Fruit fly (Drosophila melanogaster): ENCODE data around the gene AP-1-2beta.

Gene AP-1-2beta

DNA sequence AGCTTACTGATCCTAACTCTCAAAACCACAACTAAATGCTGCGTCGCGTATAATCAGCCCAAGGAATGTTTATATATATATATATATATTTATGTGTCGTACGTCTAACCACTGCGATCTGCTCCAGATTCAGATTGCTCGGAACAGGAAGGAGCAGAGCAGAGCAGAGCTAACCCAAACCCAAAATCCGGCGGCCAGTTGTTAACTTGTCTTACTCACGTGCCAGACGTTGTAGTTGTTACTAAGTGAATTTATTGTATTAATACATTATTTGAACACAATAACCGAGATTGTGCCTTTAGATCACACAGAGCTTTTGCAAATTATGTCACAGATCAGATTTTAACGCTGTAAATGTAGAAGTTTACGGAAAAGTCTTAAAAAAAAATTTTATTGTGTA is 17.2 kb downstream of the AP-1-2beta start, which contains the start of gene Alr:
Alr (plus strand) TSS at position 301 of the 400 bp plus-strand sequence.
- TF ChIP-seq Dll (optimal IDR thresholded peaks at IDR 0.05) = no peak
- no peak for TF ChIP-seq pan (optimal IDR thresholded peaks at IDR 0.05)
- TF ChIP-seq CG8478 (optimal IDR thresholded peaks at IDR 0.05) = no peak
- TF ChIP-seq EcR (GFP tag; optimal IDR thresholded peaks at IDR 0.05) = no peak
- no peak for TF ChIP-seq psq (optimal IDR thresholded peaks at IDR 0.05)
- no peak for TF ChIP-seq usp (GFP tag; optimal IDR thresholded peaks at IDR 0.05)

DNA sequence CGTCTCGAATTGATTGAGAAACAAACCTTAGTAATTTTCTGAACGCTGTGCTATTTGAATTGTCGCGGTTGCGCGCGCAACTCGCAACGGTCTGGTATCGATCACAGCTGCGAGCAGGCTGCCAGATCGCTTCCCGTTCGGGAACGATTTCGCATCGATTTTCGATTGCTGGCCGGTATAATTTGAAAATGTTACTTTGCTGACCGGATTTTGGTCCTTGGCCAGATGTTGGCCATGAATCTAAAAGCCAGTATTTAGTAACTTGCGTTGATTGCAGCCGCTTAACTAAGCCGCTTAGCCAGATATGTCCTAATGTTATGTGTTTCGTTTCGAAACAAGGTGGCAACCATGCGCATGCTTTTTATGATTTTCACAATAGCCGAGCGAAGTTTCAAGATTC is 17.8 kb downstream of the AP-1-2beta start:
- no peak for TF ChIP-seq pan (optimal IDR thresholded peaks at IDR 0.05)
- no peak for TF ChIP-seq EcR (GFP tag; optimal IDR thresholded peaks at IDR 0.05)
- no peak for TF ChIP-seq usp (GFP tag; optimal IDR thresholded peaks at IDR 0.05)
- TF ChIP-seq psq (optimal IDR thresholded peaks at IDR 0.05) = no peak
- no peak for TF ChIP-seq Dll (optimal IDR thresholded peaks at IDR 0.05)
- no peak for TF ChIP-seq CG8478 (optimal IDR thresholded peaks at IDR 0.05)

dm6 chrX:19750626-19751149 is 19.9 kb downstream of the AP-1-2beta start, which contains the start of gene Abcd3:
Abcd3 (plus strand) TSS chrX:19750770.
- TF ChIP-seq EcR (GFP tag; optimal IDR thresholded peaks at IDR 0.05) = no peak
- no peak for TF ChIP-seq pan (optimal IDR thresholded peaks at IDR 0.05)
- no peak for TF ChIP-seq Dll (optimal IDR thresholded peaks at IDR 0.05)
- no peak for TF ChIP-seq CG8478 (optimal IDR thresholded peaks at IDR 0.05)
- no peak for TF ChIP-seq psq (optimal IDR thresholded peaks at IDR 0.05)
- no peak for TF ChIP-seq usp (GFP tag; optimal IDR thresholded peaks at IDR 0.05)

- TF ChIP-seq psq (optimal IDR thresholded peaks at IDR 0.05) = no peak
- TF ChIP-seq usp (GFP tag; optimal IDR thresholded peaks at IDR 0.05) = no peak
Observed at dm6 chrX:19752344-19752743, 21.5 kb downstream of the AP-1-2beta start.

dm6 chrX:19753710-19754109 is 22.9 kb downstream of the AP-1-2beta start:
- TF ChIP-seq EcR (GFP tag; optimal IDR thresholded peaks at IDR 0.05) = no peak

DNA sequence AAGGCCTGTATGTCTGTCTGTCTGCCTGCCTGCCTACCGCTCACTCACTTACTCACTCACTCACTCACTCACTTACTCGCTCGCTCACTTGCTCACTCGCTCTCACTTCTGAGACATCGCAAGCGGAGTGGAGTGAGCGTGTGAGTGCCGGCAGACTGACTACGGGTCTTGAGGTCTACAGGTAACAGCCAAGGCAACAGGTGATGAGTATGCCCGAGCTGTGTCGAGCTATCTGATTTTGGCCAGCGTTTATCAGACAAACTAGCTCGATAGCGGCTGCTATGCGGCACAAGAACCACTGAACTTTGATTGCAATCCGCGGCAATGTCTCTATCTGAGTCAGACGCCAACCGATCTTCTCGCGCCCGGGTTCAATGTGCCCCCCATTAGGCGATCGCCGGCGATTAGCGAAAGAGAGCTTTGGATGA is 23.4 kb downstream of the AP-1-2beta start:
- no peak for TF ChIP-seq pan (optimal IDR thresholded peaks at IDR 0.05)
- no peak for TF ChIP-seq CG8478 (optimal IDR thresholded peaks at IDR 0.05)
- TF ChIP-seq Dll (optimal IDR thresholded peaks at IDR 0.05) = no peak
- TF ChIP-seq EcR (GFP tag; optimal IDR thresholded peaks at IDR 0.05) = no peak
- no peak for TF ChIP-seq psq (optimal IDR thresholded peaks at IDR 0.05)

DNA sequence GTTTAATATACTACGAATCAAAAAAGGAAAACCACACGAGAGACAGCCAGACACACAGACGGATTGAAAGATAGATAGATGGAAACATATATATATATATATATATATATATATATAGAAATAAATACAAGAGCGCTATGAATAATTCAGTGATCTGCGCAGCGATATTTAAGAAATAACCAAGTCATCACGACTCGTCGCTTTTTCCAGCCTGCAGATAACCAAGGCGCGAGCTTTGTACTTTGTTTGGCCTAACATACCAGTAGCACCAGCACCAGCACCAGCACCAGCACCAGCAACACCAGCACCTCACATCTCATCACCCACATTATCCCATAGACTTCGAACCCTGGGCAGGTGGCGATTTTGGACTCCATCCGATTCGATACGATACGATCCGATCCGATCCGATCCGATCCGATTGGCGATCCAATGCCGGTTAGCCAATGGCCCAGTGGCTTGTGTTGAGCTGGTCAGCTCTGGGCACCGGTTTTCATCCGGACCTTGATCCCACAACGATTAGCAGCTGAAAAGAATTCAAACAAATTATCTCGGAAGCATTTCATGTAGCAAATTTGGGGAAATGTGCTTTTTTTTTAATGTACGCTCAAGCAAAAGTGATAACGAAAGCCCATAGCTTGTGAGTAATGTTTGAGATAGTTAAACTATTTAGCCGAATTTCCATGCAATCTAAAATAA is 24.1 kb downstream of the AP-1-2beta start:
- TF ChIP-seq pan (optimal IDR thresholded peaks at IDR 0.05) (no peak), EcR (GFP tag; optimal IDR thresholded peaks at IDR 0.05) (no peak), CG8478 (optimal IDR thresholded peaks at IDR 0.05) (no peak), psq (optimal IDR thresholded peaks at IDR 0.05) (no peak), Dll (optimal IDR thresholded peaks at IDR 0.05) (no peak), usp (GFP tag; optimal IDR thresholded peaks at IDR 0.05) (no peak)

dm6 chrX:19762167-19762566 is 31.4 kb downstream of the AP-1-2beta start:
- TF ChIP-seq EcR (GFP tag; optimal IDR thresholded peaks at IDR 0.05) (no peak), psq (optimal IDR thresholded peaks at IDR 0.05) (no peak), pan (optimal IDR thresholded peaks at IDR 0.05) (no peak), usp (GFP tag; optimal IDR thresholded peaks at IDR 0.05) (no peak), Dll (optimal IDR thresholded peaks at IDR 0.05) (no peak), CG8478 (optimal IDR thresholded peaks at IDR 0.05) (no peak)

- no peak for TF ChIP-seq usp (GFP tag; optimal IDR thresholded peaks at IDR 0.05)
- no peak for TF ChIP-seq CG8478 (optimal IDR thresholded peaks at IDR 0.05)
- TF ChIP-seq pan (optimal IDR thresholded peaks at IDR 0.05) = no peak
- TF ChIP-seq psq (optimal IDR thresholded peaks at IDR 0.05) = no peak
- no peak for TF ChIP-seq Dll (optimal IDR thresholded peaks at IDR 0.05)
- TF ChIP-seq EcR (GFP tag; optimal IDR thresholded peaks at IDR 0.05) = no peak
Observed at dm6 chrX:19763440-19764002, 32.7 kb downstream of the AP-1-2beta start.

dm6 chrX:19764824-19765489 is 34.2 kb downstream of the AP-1-2beta start, which contains the start of gene CG12702:
CG12702 (minus strand) TSS chrX:19764874.
- TF ChIP-seq pan (optimal IDR thresholded peaks at IDR 0.05) = no peak
- no peak for TF ChIP-seq EcR (GFP tag; optimal IDR thresholded peaks at IDR 0.05)
- TF ChIP-seq psq (optimal IDR thresholded peaks at IDR 0.05) = no peak
- TF ChIP-seq Dll (optimal IDR thresholded peaks at IDR 0.05) = no peak
- no peak for TF ChIP-seq CG8478 (optimal IDR thresholded peaks at IDR 0.05)
- TF ChIP-seq usp (GFP tag; optimal IDR thresholded peaks at IDR 0.05) = no peak

DNA sequence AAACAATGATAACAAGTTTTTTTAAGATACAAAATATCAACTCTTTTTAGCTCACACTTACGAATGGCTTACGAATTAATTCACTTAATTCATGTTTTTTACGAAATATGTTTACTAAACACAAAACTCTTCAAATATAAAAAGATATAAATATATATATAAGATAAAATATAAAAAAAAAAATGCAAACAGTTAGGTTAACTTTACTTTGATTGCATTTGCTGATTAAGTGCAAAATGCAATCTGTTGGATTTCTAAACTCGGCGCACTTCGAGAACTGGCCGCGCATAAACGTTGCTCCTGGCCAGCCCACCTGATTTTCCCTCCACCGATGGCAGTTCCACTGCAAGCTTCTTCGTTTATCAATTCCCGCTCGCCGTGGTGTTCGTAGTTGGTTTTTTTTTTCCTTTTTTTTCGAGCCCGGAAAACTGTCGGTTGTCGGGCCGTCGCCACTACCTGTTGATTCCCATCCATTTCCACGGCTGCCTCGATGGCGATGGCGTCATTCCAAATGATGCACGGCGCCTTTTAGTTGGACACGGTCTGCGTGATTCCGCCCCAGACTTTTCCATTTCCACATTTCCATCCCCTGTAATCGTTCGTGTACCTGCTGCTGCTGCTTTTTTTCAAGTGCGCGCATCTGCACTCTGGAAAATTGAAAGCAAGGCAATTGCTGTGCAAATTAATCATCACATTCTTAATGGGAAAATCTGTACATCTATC is 34.8 kb downstream of the AP-1-2beta start:
- no peak for TF ChIP-seq CG8478 (optimal IDR thresholded peaks at IDR 0.05)
- TF ChIP-seq EcR (GFP tag; optimal IDR thresholded peaks at IDR 0.05) = no peak
- TF ChIP-seq psq (optimal IDR thresholded peaks at IDR 0.05) = no peak
- no peak for TF ChIP-seq usp (GFP tag; optimal IDR thresholded peaks at IDR 0.05)
- TF ChIP-seq Dll (optimal IDR thresholded peaks at IDR 0.05) = no peak
- no peak for TF ChIP-seq pan (optimal IDR thresholded peaks at IDR 0.05)

Measured in whole organism.